Worm (Caenorhabditis elegans) whole organism, L1 larva: ENCODE results near the gene Y76B12C.4.

Source experiments
- nhr-237 ChIP-seq: fragments of 150-350 bp; optimal IDR thresholded peaks from 2 replicates; lab custom pipeline; 2014; ENCODE audit warnings: missing biosample characterization, missing genetic modification characterization
- pag-3 ChIP-seq: sonication (generic microtip); optimal IDR thresholded peaks from 2 replicates; lab custom pipeline; 2017; ENCODE audit warnings: missing genetic modification characterization, mild to moderate bottlenecking, missing compliant biosample characterization, antibody characterized with exemption, borderline replicate concordance; ENCODE audit not compliant: insufficient read depth

ce11 chrIV:1972271-1972670 lies at the start of gene Y76B12C.4:
- TF ChIP-seq nhr-237 (tag; lab: Kevin White, UChicago) (no peak), pag-3 (tag; lab: Kevin White, UChicago) (no peak)
